Worm (Caenorhabditis elegans): ENCODE data around the gene Y37D8A.19.

Gene Y37D8A.19

DNA sequence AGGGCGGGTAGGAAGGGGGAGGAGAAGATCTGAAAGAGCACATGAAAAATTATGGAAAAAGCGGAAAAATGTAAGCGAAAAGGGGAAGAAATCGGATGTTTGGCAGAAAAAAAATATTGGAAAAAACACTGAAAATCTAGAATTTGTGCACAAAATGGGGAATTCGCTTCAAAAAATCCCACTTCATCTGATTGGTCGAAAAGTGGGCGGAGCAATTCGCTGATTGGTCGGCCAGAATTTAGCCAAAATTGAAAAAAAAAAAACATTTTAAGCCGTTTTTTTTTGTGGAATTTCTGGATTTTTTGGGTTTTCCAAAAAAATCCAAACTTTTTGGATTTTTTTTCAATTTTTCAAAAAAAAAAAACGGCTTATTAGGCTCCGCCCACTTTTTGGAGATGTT is 8.9 kb upstream of the Y37D8A.19 start:
- TF ChIP-seq nfya-1 (tag; optimal IDR thresholded peaks at IDR 0.05; ENCODE audit: insufficient read depth) (peak; percentile 84), aly-2 (tag; optimal IDR thresholded peaks at IDR 0.05) (no peak)

DNA sequence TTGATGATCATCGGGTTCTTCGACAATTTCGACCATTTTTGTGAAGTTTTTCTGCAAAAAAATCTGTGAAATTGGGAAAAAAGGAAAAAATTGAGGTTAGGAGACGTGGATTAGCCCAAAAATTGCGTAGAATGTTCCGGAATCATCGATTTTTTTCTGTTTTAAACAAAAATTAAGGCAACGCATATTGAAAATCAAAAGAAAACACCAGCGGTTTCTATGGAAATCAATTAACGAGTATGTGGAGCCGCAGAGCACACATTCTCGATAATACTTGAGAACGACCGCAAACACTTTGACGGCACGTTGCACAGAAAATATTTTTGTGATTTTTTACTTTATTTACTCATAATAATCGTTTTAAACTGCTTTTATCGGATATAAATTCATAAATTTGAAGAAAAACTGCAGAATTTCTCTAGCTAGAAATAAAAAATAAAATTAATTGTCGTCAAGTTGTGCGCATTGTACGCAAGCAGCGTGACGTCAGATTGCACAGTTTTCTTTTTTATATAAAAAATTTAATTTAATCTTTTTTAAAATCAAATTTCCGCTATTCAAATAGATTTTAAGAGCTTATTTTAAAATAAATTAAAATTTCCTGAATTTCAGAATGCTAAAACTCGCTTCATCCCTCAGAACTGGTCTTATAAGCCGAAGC is 3.6 kb upstream of the Y37D8A.19 start, which contains the start of the genes npp-25 and mrps-10:
Gene npp-25, minus strand, starts transcription at position 51 of the 661 bp plus-strand sequence.
Gene mrps-10, plus strand, starts transcription at position 611 of the 661 bp plus-strand sequence.
- TF ChIP-seq pha-4 (tag; optimal IDR thresholded peaks at IDR 0.05) (peak; percentile 66), R02D3.7 (tag; optimal IDR thresholded peaks at IDR 0.05) (no peak), lin-39 (tag; optimal IDR thresholded peaks at IDR 0.05) (peak; percentile 27), nhr-28 (tag; optimal IDR thresholded peaks at IDR 0.05) (no peak), egl-5 (tag; optimal IDR thresholded peaks at IDR 0.05) (no peak), nhr-25 (tag; optimal IDR thresholded peaks at IDR 0.05) (no peak), aly-2 (tag; optimal IDR thresholded peaks at IDR 0.05) (no peak), lin-15B (tag; optimal IDR thresholded peaks at IDR 0.05) (peak; percentile 50), nfya-1 (tag; optimal IDR thresholded peaks at IDR 0.05; ENCODE audit: insufficient read depth) (peak; percentile 50), nhr-67 (tag; optimal IDR thresholded peaks at IDR 0.05) (no peak), elt-3 (tag; optimal IDR thresholded peaks at IDR 0.05) (no peak), sea-2 (GFP tag; optimal IDR thresholded peaks at IDR 0.05) (no peak), ceh-82 (tag; optimal IDR thresholded peaks at IDR 0.05) (no peak), hmg-11 (tag; optimal IDR thresholded peaks at IDR 0.05) (peak; percentile 48), nhr-76 (tag; optimal IDR thresholded peaks at IDR 0.05) (no peak)

DNA sequence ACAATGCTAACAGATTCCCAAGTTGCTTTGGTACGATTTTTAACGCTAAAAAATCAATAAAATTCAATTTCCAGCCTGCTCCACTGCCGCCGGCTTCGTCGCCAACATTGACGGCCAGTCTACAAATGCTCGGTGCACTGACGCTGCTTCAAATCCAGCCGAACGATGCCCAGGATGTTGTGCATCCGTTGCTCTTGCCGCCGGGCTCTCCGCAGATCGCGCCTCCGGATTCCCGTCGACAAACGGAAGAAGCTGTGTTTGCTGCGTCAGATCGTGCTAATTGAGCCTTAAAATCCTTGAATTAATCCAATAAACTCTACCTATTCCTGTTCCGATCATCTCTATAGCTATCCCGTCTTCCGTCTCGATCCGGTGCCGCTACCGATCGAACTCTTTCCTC is 1.4 kb downstream of the Y37D8A.19 start:
- TF ChIP-seq ZK546.5 (tag; optimal IDR thresholded peaks at IDR 0.05) (no peak), pqm-1 (tag; optimal IDR thresholded peaks at IDR 0.05) (no peak), pha-4 (tag; optimal IDR thresholded peaks at IDR 0.05) (no peak), daf-12 (tag; optimal IDR thresholded peaks at IDR 0.05) (no peak), ztf-4 (tag; optimal IDR thresholded peaks at IDR 0.05) (no peak), zag-1 (tag; optimal IDR thresholded peaks at IDR 0.05) (no peak), ceh-16 (tag; optimal IDR thresholded peaks at IDR 0.05) (no peak), egl-27 (tag; optimal IDR thresholded peaks at IDR 0.05) (no peak), nhr-77 (tag; optimal IDR thresholded peaks at IDR 0.05) (no peak), nhr-11 (tag; optimal IDR thresholded peaks at IDR 0.05) (no peak), eor-1 (tag; optimal IDR thresholded peaks at IDR 0.05) (no peak), ztf-11 (tag; optimal IDR thresholded peaks at IDR 0.05) (no peak), aly-2 (tag; optimal IDR thresholded peaks at IDR 0.05) (no peak), elt-1 (tag; optimal IDR thresholded peaks at IDR 0.05) (no peak), nhr-43 (tag; optimal IDR thresholded peaks at IDR 0.05; ENCODE audit: poor library complexity, severe bottlenecking) (no peak), ceh-9 (tag; optimal IDR thresholded peaks at IDR 0.05) (no peak), egl-5 (tag; optimal IDR thresholded peaks at IDR 0.05) (no peak), nhr-28 (tag; optimal IDR thresholded peaks at IDR 0.05) (no peak), hmg-11 (tag; optimal IDR thresholded peaks at IDR 0.05) (no peak), mml-1 (tag; optimal IDR thresholded peaks at IDR 0.05) (no peak)

DNA sequence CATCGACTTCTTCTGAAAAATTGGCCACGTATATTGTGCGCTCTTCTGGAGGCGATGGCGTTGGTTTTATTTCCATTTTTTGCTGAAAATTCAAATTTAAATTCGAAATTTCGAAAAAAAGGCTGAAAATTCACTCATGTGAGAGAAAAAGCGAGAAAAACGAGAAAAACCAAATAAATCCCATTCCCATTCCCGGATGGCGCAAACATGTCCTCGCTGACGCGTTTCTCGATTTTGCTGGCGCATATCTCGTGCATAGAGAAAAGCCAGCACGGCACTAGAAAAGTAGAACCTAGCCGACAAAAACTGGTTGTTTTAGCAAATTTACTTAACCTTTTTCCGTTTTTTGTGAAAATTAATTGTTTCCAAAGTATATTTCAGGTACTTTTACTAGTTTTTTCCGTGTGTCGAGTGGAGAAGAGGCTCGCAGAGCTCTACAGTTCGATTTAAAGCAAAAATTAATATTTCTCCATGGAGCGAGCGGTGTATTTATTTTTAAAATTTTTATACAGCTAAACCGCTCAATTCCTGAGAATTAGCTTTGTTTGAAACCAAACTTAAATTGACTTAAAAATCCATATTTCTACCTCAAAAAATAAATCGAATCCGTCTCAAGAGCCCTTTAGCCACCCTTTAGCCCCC is 2.2 kb downstream of the Y37D8A.19 start, which contains the start of gene rbm-7:
Gene rbm-7, minus strand, starts transcription at position 82 of the 642 bp plus-strand sequence.
- TF ChIP-seq pqm-1 (tag; optimal IDR thresholded peaks at IDR 0.05) (no peak), nhr-11 (tag; optimal IDR thresholded peaks at IDR 0.05) (no peak), nfya-1 (tag; optimal IDR thresholded peaks at IDR 0.05; ENCODE audit: insufficient read depth) (peak; percentile 80), mdl-1 (tag; optimal IDR thresholded peaks at IDR 0.05) (no peak), elt-1 (tag; optimal IDR thresholded peaks at IDR 0.05) (no peak), ceh-9 (tag; optimal IDR thresholded peaks at IDR 0.05) (no peak), ztf-11 (tag; optimal IDR thresholded peaks at IDR 0.05) (no peak), nhr-43 (tag; optimal IDR thresholded peaks at IDR 0.05; ENCODE audit: poor library complexity, severe bottlenecking) (peak; percentile 69), ceh-82 (tag; optimal IDR thresholded peaks at IDR 0.05) (no peak), daf-12 (tag; optimal IDR thresholded peaks at IDR 0.05) (no peak), pha-4 (tag; optimal IDR thresholded peaks at IDR 0.05) (peak; percentile 80), ama-1 (optimal IDR thresholded peaks at IDR 0.05) (no peak), unc-39 (tag; optimal IDR thresholded peaks at IDR 0.05) (no peak), ceh-28 (tag; optimal IDR thresholded peaks at IDR 0.05) (peak; percentile 38), nhr-77 (tag; optimal IDR thresholded peaks at IDR 0.05) (no peak), hmg-11 (tag; optimal IDR thresholded peaks at IDR 0.05) (peak; percentile 73), nhr-76 (tag; optimal IDR thresholded peaks at IDR 0.05) (no peak), lsy-12 (tag; optimal IDR thresholded peaks at IDR 0.05) (no peak), fkh-10 (GFP tag; optimal IDR thresholded peaks at IDR 0.05) (no peak), nhr-12 (tag; optimal IDR thresholded peaks at IDR 0.05) (no peak), mml-1 (tag; optimal IDR thresholded peaks at IDR 0.05) (no peak), nhr-237 (tag; optimal IDR thresholded peaks at IDR 0.05) (no peak), elt-2 (tag; optimal IDR thresholded peaks at IDR 0.05) (peak; percentile 13), lin-15B (tag; optimal IDR thresholded peaks at IDR 0.05) (peak; percentile 79), ceh-16 (tag; optimal IDR thresholded peaks at IDR 0.05) (no peak), fkh-2 (tag; optimal IDR thresholded peaks at IDR 0.05) (no peak), zag-1 (tag; optimal IDR thresholded peaks at IDR 0.05) (no peak), egl-27 (tag; optimal IDR thresholded peaks at IDR 0.05) (no peak), jun-1 (tag; optimal IDR thresholded peaks at IDR 0.05) (peak; percentile 39), nhr-23 (tag; optimal IDR thresholded peaks at IDR 0.05) (peak; percentile 51), fos-1 (tag; optimal IDR thresholded peaks at IDR 0.05) (no peak)

Data from whole organism, L3 larva.